Worm (Caenorhabditis elegans) whole organism, late embryonic: Measurements from ENCODE around the gene K09E9.3.
A peak's percentile ranks its signal among the peaks of the same experiment; 100 is the strongest.

ENCODE experiments used
- C08G9.2 ChIP-seq: sonication (generic microtip); optimal IDR thresholded peaks from 2 replicates; lab custom pipeline; 2016; ENCODE audit warnings: mild to moderate bottlenecking, missing genetic modification characterization, moderate library complexity, missing compliant biosample characterization
- F13H6.1 ChIP-seq: sonication (generic microtip); optimal IDR thresholded peaks from 2 replicates; lab custom pipeline; 2016; ENCODE audit warnings: missing genetic modification characterization, missing compliant biosample characterization
- K09A11.1 ChIP-seq: sonication (generic microtip); optimal IDR thresholded peaks from 2 replicates; lab custom pipeline; 2017; ENCODE audit warnings: antibody characterized with exemption, mild to moderate bottlenecking, missing genetic modification characterization, missing compliant biosample characterization; ENCODE audit not compliant: insufficient read depth
- Y22D7AL.16 ChIP-seq: sonication (generic microtip); optimal IDR thresholded peaks from 2 replicates; lab custom pipeline; 2016; ENCODE audit warnings: missing genetic modification characterization, missing compliant biosample characterization
- ahr-1 ChIP-seq: sonication (generic microtip); optimal IDR thresholded peaks from 2 replicates; lab custom pipeline; 2016; ENCODE audit warnings: missing genetic modification characterization, missing compliant biosample characterization
- ama-1 ChIP-seq: fragments of 150-350 bp; optimal IDR thresholded peaks from 2 replicates; lab custom pipeline; 2014
- ceh-14 ChIP-seq: sonication (generic microtip); optimal IDR thresholded peaks from 2 replicates; lab custom pipeline; 2016; ENCODE audit warnings: missing genotype, missing genetic modification characterization, missing compliant biosample characterization
- ceh-18 ChIP-seq: sonication (generic microtip); optimal IDR thresholded peaks from 2 replicates; lab custom pipeline; 2016; ENCODE audit warnings: missing genetic modification characterization, missing compliant biosample characterization
- ceh-19 ChIP-seq: fragments of 200-800 bp; sonication (Bioruptor generic); optimal IDR thresholded peaks from 2 replicates; lab custom pipeline; 2018; ENCODE audit warnings: mild to moderate bottlenecking, missing genetic modification characterization, missing compliant biosample characterization
- ceh-2 ChIP-seq: sonication (generic microtip); optimal IDR thresholded peaks from 2 replicates; lab custom pipeline; 2016; ENCODE audit warnings: missing genotype, missing genetic modification characterization, missing compliant biosample characterization
- ceh-22 ChIP-seq: sonication (generic microtip); optimal IDR thresholded peaks from 2 replicates; lab custom pipeline; 2017; ENCODE audit warnings: missing biosample characterization, missing genetic modification characterization
- ceh-24 ChIP-seq: sonication (generic microtip); optimal IDR thresholded peaks from 2 replicates; lab custom pipeline; 2016; ENCODE audit warnings: mild to moderate bottlenecking, missing genetic modification characterization, missing compliant biosample characterization
- ceh-30 ChIP-seq: fragments of 150-350 bp; optimal IDR thresholded peaks from 2 replicates; lab custom pipeline; 2014; ENCODE audit warnings: missing biosample characterization, missing genetic modification characterization
- ceh-31 ChIP-seq: sonication (generic microtip); optimal IDR thresholded peaks from 2 replicates; lab custom pipeline; 2016; ENCODE audit warnings: missing genetic modification characterization, missing compliant biosample characterization
- ceh-34 ChIP-seq: sonication (generic microtip); optimal IDR thresholded peaks from 2 replicates; lab custom pipeline; 2016; ENCODE audit warnings: mild to moderate bottlenecking, missing genetic modification characterization, missing compliant biosample characterization
- ceh-48 ChIP-seq: sonication (generic microtip); optimal IDR thresholded peaks from 2 replicates; lab custom pipeline; 2016; ENCODE audit warnings: missing genetic modification characterization, inconsistent platforms, missing compliant biosample characterization
- ceh-9 ChIP-seq: sonication (generic microtip); optimal IDR thresholded peaks from 2 replicates; lab custom pipeline; 2016; ENCODE audit warnings: mild to moderate bottlenecking, missing genetic modification characterization, inconsistent platforms, missing compliant biosample characterization
- dmd-4 ChIP-seq: sonication (generic microtip); optimal IDR thresholded peaks from 2 replicates; lab custom pipeline; 2016; ENCODE audit warnings: borderline replicate concordance, missing genetic modification characterization, missing compliant biosample characterization
- dve-1 ChIP-seq: sonication (generic microtip); optimal IDR thresholded peaks from 2 replicates; lab custom pipeline; 2017; ENCODE audit warnings: antibody characterized with exemption, mild to moderate bottlenecking, missing genetic modification characterization, missing compliant biosample characterization
- elt-4 ChIP-seq: sonication (generic microtip); optimal IDR thresholded peaks from 2 replicates; lab custom pipeline; 2016; ENCODE audit warnings: missing genetic modification characterization, missing compliant biosample characterization
- eyg-1 ChIP-seq: sonication (generic microtip); optimal IDR thresholded peaks from 2 replicates; lab custom pipeline; 2016; ENCODE audit warnings: missing genotype, missing genetic modification characterization, missing compliant biosample characterization
- fkh-10 ChIP-seq: fragments of 150-350 bp; optimal IDR thresholded peaks from 2 replicates; lab custom pipeline; 2014; ENCODE audit warnings: missing biosample characterization, missing genetic modification reagents, missing genetic modification characterization
- hlh-15 ChIP-seq: sonication (generic microtip); optimal IDR thresholded peaks from 2 replicates; lab custom pipeline; 2016; ENCODE audit warnings: missing genetic modification characterization, missing compliant biosample characterization
- hlh-30 ChIP-seq: sonication (generic microtip); optimal IDR thresholded peaks from 2 replicates; lab custom pipeline; 2017; ENCODE audit warnings: antibody characterized with exemption, missing genetic modification characterization, missing compliant biosample characterization; ENCODE audit not compliant: insufficient read depth
- hlh-6 ChIP-seq: sonication (generic microtip); optimal IDR thresholded peaks from 2 replicates; lab custom pipeline; 2016; ENCODE audit warnings: missing genotype, missing genetic modification characterization, missing compliant biosample characterization
- lim-6 ChIP-seq: sonication (generic microtip); optimal IDR thresholded peaks from 2 replicates; lab custom pipeline; 2016; ENCODE audit warnings: missing genetic modification characterization, missing compliant biosample characterization
- mec-3 ChIP-seq: sonication (generic microtip); optimal IDR thresholded peaks from 2 replicates; lab custom pipeline; 2016; ENCODE audit warnings: borderline replicate concordance, missing genetic modification characterization, missing compliant biosample characterization
- nfya-1 ChIP-seq: sonication (generic microtip); optimal IDR thresholded peaks from 2 replicates; lab custom pipeline; 2017; ENCODE audit warnings: missing genetic modification characterization, mild to moderate bottlenecking, missing compliant biosample characterization, antibody characterized with exemption, moderate library complexity
- nhr-232 ChIP-seq: sonication (generic microtip); optimal IDR thresholded peaks from 2 replicates; lab custom pipeline; 2016; ENCODE audit warnings: missing genetic modification characterization, missing compliant biosample characterization
- npax-4 ChIP-seq: sonication (generic microtip); optimal IDR thresholded peaks from 2 replicates; lab custom pipeline; 2016; ENCODE audit warnings: missing genetic modification characterization, missing compliant biosample characterization
- pag-3 ChIP-seq: sonication (generic microtip); optimal IDR thresholded peaks from 2 replicates; lab custom pipeline; 2016; ENCODE audit warnings: missing compliant biosample characterization, missing genetic modification characterization, borderline replicate concordance
- pat-9 ChIP-seq: fragments of 200-800 bp; sonication (Bioruptor generic); optimal IDR thresholded peaks from 2 replicates; lab custom pipeline; 2018; ENCODE audit warnings: mild to moderate bottlenecking, missing genetic modification characterization, moderate library complexity, missing compliant biosample characterization
- pqm-1 ChIP-seq: sonication (generic microtip); optimal IDR thresholded peaks from 2 replicates; lab custom pipeline; 2016; ENCODE audit warnings: missing genetic modification characterization, missing compliant biosample characterization
- pros-1 ChIP-seq: fragments of 150-350 bp; optimal IDR thresholded peaks from 2 replicates; lab custom pipeline; 2014; ENCODE audit warnings: missing biosample characterization, missing genetic modification reagents, missing genetic modification characterization
- sdc-2 ChIP-seq: sonication (generic microtip); optimal IDR thresholded peaks from 2 replicates; lab custom pipeline; 2016; ENCODE audit warnings: missing genotype, missing genetic modification characterization, missing compliant biosample characterization
- sox-2 ChIP-seq: fragments of 200-800 bp; sonication (Bioruptor generic); IDR thresholded peaks from 2 replicates; pipeline ENCODE4 v1.3.6; 2022; ENCODE audit warnings: missing genetic modification reagents, missing genetic modification characterization, missing compliant biosample characterization
- syd-9 ChIP-seq: sonication (generic microtip); optimal IDR thresholded peaks from 2 replicates; lab custom pipeline; 2016; ENCODE audit warnings: mild to moderate bottlenecking, missing genetic modification characterization, moderate library complexity, missing compliant biosample characterization
- tbx-2 ChIP-seq: sonication (generic microtip); optimal IDR thresholded peaks from 2 replicates; lab custom pipeline; 2016; ENCODE audit warnings: missing genetic modification characterization, missing compliant biosample characterization
- tbx-7 ChIP-seq: sonication (generic microtip); optimal IDR thresholded peaks from 2 replicates; lab custom pipeline; 2016; ENCODE audit warnings: missing genotype, missing genetic modification characterization, missing compliant biosample characterization
- unc-3 ChIP-seq, 2 experiments: fragments of 200-800 bp in 1 of 2; sonication (Bioruptor generic) in 1 of 2; sonication (generic microtip) in 1 of 2; conservative IDR thresholded peaks in 1 of 2; optimal IDR thresholded peaks in 1 of 2; 2 replicates each; pipeline versions ENCODE4 v1.3.6 to Lab custom; 2016 to 2022; ENCODE audit warnings: missing compliant biosample characterization in 2 of 2, missing genetic modification characterization in 2 of 2, missing genetic modification reagents in 1 of 2
- unc-42 ChIP-seq: sonication (generic microtip); optimal IDR thresholded peaks from 2 replicates; lab custom pipeline; 2016; ENCODE audit warnings: missing genotype, missing genetic modification characterization, missing compliant biosample characterization
- ztf-16 ChIP-seq: sonication (generic microtip); optimal IDR thresholded peaks from 2 replicates; lab custom pipeline; 2017; ENCODE audit warnings: missing genetic modification characterization, missing compliant biosample characterization

The K09E9.3 gene

ce11 chrX:15567986-15568940 is 45.3 kb downstream of the K09E9.3 start, which contains the start of gene dyn-1 (continued):
- TF ChIP-seq ceh-14 (tag; lab: Kevin White, UChicago) = no peak
- no peak for TF ChIP-seq npax-4 (tag; lab: Kevin White, UChicago)
- TF ChIP-seq ahr-1 (tag; lab: Kevin White, UChicago) = no peak
- TF ChIP-seq ama-1 = no peak
- TF ChIP-seq dve-1 (tag; lab: Kevin White, UChicago) = no peak
- no peak for TF ChIP-seq lim-6 (tag; lab: Kevin White, UChicago)
- no peak for TF ChIP-seq mec-3 (tag; lab: Kevin White, UChicago)
- TF ChIP-seq ceh-30 (tag; lab: Kevin White, UChicago) = no peak
- no peak for TF ChIP-seq tbx-7
- peak; percentile 60 for TF ChIP-seq sdc-2 (tag; lab: Kevin White, UChicago)
- TF ChIP-seq pat-9 = no peak
- no peak for TF ChIP-seq ceh-22 (tag; lab: Kevin White, UChicago)
- TF ChIP-seq C08G9.2 (tag; lab: Kevin White, UChicago) = peak; percentile 24
- peak; percentile 77 for TF ChIP-seq ceh-18 (tag; lab: Kevin White, UChicago)
- no peak for TF ChIP-seq ztf-16
- TF ChIP-seq Y22D7AL.16 (tag; lab: Kevin White, UChicago) = no peak
- no peak for TF ChIP-seq sox-2 (GFP tag; lab: Robert Waterston, UW)
- TF ChIP-seq pag-3 (tag; lab: Kevin White, UChicago) = no peak
- TF ChIP-seq hlh-6 (tag; lab: Kevin White, UChicago) = no peak
- no peak for TF ChIP-seq ceh-2 (tag; lab: Kevin White, UChicago)
- TF ChIP-seq hlh-15 (tag; lab: Kevin White, UChicago) = no peak
- no peak for TF ChIP-seq nfya-1
- TF ChIP-seq ceh-9 (tag; lab: Kevin White, UChicago) = no peak
- no peak for TF ChIP-seq hlh-30 (tag; lab: Kevin White, UChicago)
- TF ChIP-seq pqm-1 (tag; lab: Kevin White, UChicago) = no peak
- TF ChIP-seq ceh-34 = peak; percentile 36
- TF ChIP-seq nhr-232 (tag; lab: Kevin White, UChicago) = no peak
- TF ChIP-seq, all 69 proteins: peak for 9

- TF ChIP-seq pros-1 (tag; lab: Kevin White, UChicago) = peak; percentile 0
- no peak for TF ChIP-seq fkh-10
- TF ChIP-seq elt-4 (tag; lab: Kevin White, UChicago) = no peak
- no peak for TF ChIP-seq ceh-2 (tag; lab: Kevin White, UChicago)
- peak; percentile 37 for TF ChIP-seq ceh-18 (tag; lab: Kevin White, UChicago)
- no peak for TF ChIP-seq nhr-232 (tag; lab: Kevin White, UChicago)
- peak; percentile 51 for TF ChIP-seq unc-42 (tag; lab: Kevin White, UChicago)
- TF ChIP-seq Y22D7AL.16 (tag; lab: Kevin White, UChicago) = no peak
- TF ChIP-seq nfya-1 = peak; percentile 25
- TF ChIP-seq eyg-1 (tag; lab: Kevin White, UChicago) = no peak
- TF ChIP-seq syd-9 (tag; lab: Kevin White, UChicago) = peak; percentile 12
- TF ChIP-seq dve-1 (tag; lab: Kevin White, UChicago) = no peak
- no peak for TF ChIP-seq F13H6.1 (tag; lab: Kevin White, UChicago)
- no peak for TF ChIP-seq ama-1
- TF ChIP-seq ceh-19 = peak; percentile 5
- TF ChIP-seq ceh-31 (tag; lab: Kevin White, UChicago) = peak; percentile 70
- no peak for TF ChIP-seq dmd-4
- TF ChIP-seq ceh-34 = peak; percentile 12
- peak; percentile 86 for TF ChIP-seq ceh-48 (tag; lab: Kevin White, UChicago)
- TF ChIP-seq unc-3 (GFP tag; conservative IDR thresholded peaks at IDR 0.05; lab: Robert Waterston, UW) = no peak; the same call in 1 of the 2 replicates
- TF ChIP-seq unc-3 (tag; optimal IDR thresholded peaks at IDR 0.05; lab: Kevin White, UChicago) = peak; percentile 15
- TF ChIP-seq ceh-24 (tag; lab: Kevin White, UChicago) = no peak
- no peak for TF ChIP-seq ceh-30 (tag; lab: Kevin White, UChicago)
- TF ChIP-seq K09A11.1 (tag; lab: Kevin White, UChicago) = no peak
- peak; percentile 68 for TF ChIP-seq tbx-2 (tag; lab: Kevin White, UChicago)
These were observed 47.0 kb downstream of the K09E9.3 start for ce11 chrX:15566640-15567039.
